Worm (Caenorhabditis elegans) whole organism, L1 larva: ENCODE data around the gene golg-2.

Experiments used
- aly-2 ChIP-seq: fragments of 150-350 bp; optimal IDR thresholded peaks from 2 replicates; lab custom pipeline; 2014; ENCODE audit warnings: missing biosample characterization, missing genetic modification characterization
- ceh-90 ChIP-seq: sonication (generic microtip); optimal IDR thresholded peaks from 2 replicates; lab custom pipeline; 2016; ENCODE audit warnings: missing genetic modification characterization, missing compliant biosample characterization
- ces-1 ChIP-seq: fragments of 150-350 bp; optimal IDR thresholded peaks from 2 replicates; lab custom pipeline; 2014; ENCODE audit warnings: missing biosample characterization, missing genetic modification reagents, missing genetic modification characterization
- dsc-1 ChIP-seq: sonication (generic microtip); optimal IDR thresholded peaks from 2 replicates; lab custom pipeline; 2016; ENCODE audit warnings: mild to moderate bottlenecking, missing genetic modification characterization, missing compliant biosample characterization
- egl-27 ChIP-seq, 2 experiments: fragments of 150-350 bp in 1 of 2; sonication (generic microtip); optimal IDR thresholded peaks; 3 replicates each; lab custom pipeline; 2017 to 2018; ENCODE audit warnings: missing biosample characterization in 2 of 2, missing genetic modification characterization in 2 of 2, missing genetic modification reagents in 2 of 2
- lin-15B ChIP-seq: fragments of 150-350 bp; sonication (generic microtip); optimal IDR thresholded peaks from 3 replicates; lab custom pipeline; 2014; ENCODE audit warnings: missing biosample characterization, missing genetic modification characterization
- nhr-237 ChIP-seq: fragments of 150-350 bp; optimal IDR thresholded peaks from 2 replicates; lab custom pipeline; 2014; ENCODE audit warnings: missing biosample characterization, missing genetic modification characterization
- skn-1 ChIP-seq: fragments of 150-350 bp; optimal IDR thresholded peaks from 2 replicates; lab custom pipeline; 2014; ENCODE audit warnings: missing biosample characterization, missing genetic modification characterization
- tbx-2 ChIP-seq: sonication (generic microtip); optimal IDR thresholded peaks from 2 replicates; lab custom pipeline; 2016; ENCODE audit warnings: missing genetic modification characterization, missing compliant biosample characterization
- unc-62 ChIP-seq: fragments of 150-350 bp; optimal IDR thresholded peaks from 2 replicates; lab custom pipeline; 2014; ENCODE audit warnings: missing biosample characterization, missing genetic modification reagents, missing genetic modification characterization
- unc-86 ChIP-seq: sonication (generic microtip); optimal IDR thresholded peaks from 2 replicates; lab custom pipeline; 2016; ENCODE audit warnings: missing genetic modification characterization, missing compliant biosample characterization
- vab-15 ChIP-seq: sonication (generic microtip); optimal IDR thresholded peaks from 2 replicates; lab custom pipeline; 2017; ENCODE audit warnings: missing genotype, mild to moderate bottlenecking, missing genetic modification characterization, missing compliant biosample characterization
- xbp-1 ChIP-seq: sonication (generic microtip); optimal IDR thresholded peaks from 2 replicates; lab custom pipeline; 2016; ENCODE audit warnings: missing genetic modification characterization, missing compliant biosample characterization
- zip-4 ChIP-seq: fragments of 200-800 bp; sonication (Bioruptor generic); optimal IDR thresholded peaks from 2 replicates; lab custom pipeline; 2018; ENCODE audit warnings: mild to moderate bottlenecking, missing genetic modification characterization, moderate library complexity, missing compliant biosample characterization

DNA sequence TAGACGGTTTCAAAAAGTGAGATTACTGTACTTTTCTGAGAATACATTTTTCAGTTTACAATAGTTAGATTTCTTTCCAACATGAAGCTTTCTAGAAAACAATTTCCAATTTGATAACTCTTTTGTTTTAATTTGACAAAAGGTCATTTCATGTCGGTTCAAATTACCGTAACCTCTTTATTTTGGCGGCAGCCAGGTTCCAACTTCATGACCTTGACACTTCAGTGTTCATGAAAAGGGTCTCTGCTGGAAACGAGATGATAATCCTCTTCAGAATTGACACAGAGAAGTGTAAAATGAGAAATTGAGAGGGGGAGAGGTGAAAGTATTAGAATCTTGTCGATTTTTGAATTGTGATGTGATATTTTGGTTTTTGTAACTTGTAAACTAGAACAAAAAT is 18.4 kb downstream of the golg-2 start:
- TF ChIP-seq egl-27 (tag; optimal IDR thresholded peaks at IDR 0.05; lab: Kevin White, UChicago) (no peak), vab-15 (no peak), tbx-2 (no peak), skn-1 (tag; lab: Kevin White, UChicago) (no peak), dsc-1 (tag; lab: Kevin White, UChicago) (no peak), nhr-237 (tag; lab: Kevin White, UChicago) (no peak), xbp-1 (no peak), ces-1 (GFP tag; lab: Kevin White, UChicago) (no peak), unc-62 (GFP tag; lab: Kevin White, UChicago) (no peak), unc-86 (tag; lab: Kevin White, UChicago) (no peak), aly-2 (tag; lab: Kevin White, UChicago) (no peak), ceh-90 (tag; lab: Kevin White, UChicago) (no peak), zip-4 (GFP tag; lab: Kevin White, UChicago) (no peak), lin-15B (no peak)
